Worm (Caenorhabditis elegans) whole organism, young adult: ENCODE results near the gene srx-36.

Experiments
- B0336.3 ChIP-seq: fragments of 200-800 bp; sonication (Bioruptor generic); IDR thresholded peaks from 2 replicates; pipeline ENCODE4 v1.3.6; 2022; ENCODE audit warnings: missing genetic modification characterization, missing compliant biosample characterization
- D2030.7 ChIP-seq: fragments of 200-800 bp; sonication (Bioruptor generic); IDR thresholded peaks from 2 replicates; pipeline ENCODE4 v1.3.6; 2022; ENCODE audit warnings: missing genetic modification reagents, missing genetic modification characterization, missing compliant biosample characterization
- F33H1.4 ChIP-seq: fragments of 200-800 bp; sonication (Bioruptor generic); IDR thresholded peaks from 2 replicates; pipeline ENCODE4 v1.3.6; 2022; ENCODE audit warnings: missing genetic modification reagents, missing genetic modification characterization, missing compliant biosample characterization
- F37B4.10 ChIP-seq: fragments of 200-800 bp; sonication (Bioruptor generic); IDR thresholded peaks from 2 replicates; pipeline ENCODE4 v1.3.6; 2022; ENCODE audit warnings: missing genetic modification characterization, missing compliant biosample characterization
- F49E8.2 ChIP-seq: sonication (generic microtip); optimal IDR thresholded peaks from 3 replicates; lab custom pipeline; 2017; ENCODE audit warnings: missing genetic modification characterization, mild to moderate bottlenecking, missing compliant biosample characterization, antibody characterized with exemption, moderate library complexity; ENCODE audit not compliant: insufficient read depth
- F57A8.1 ChIP-seq: fragments of 200-800 bp; sonication (Bioruptor generic); optimal IDR thresholded peaks from 2 replicates; lab custom pipeline; 2018; ENCODE audit warnings: mild to moderate bottlenecking, missing genetic modification characterization, moderate library complexity, missing compliant biosample characterization
- K12H6.12 ChIP-seq: fragments of 200-800 bp; sonication (Bioruptor generic); optimal IDR thresholded peaks from 2 replicates; lab custom pipeline; 2018; ENCODE audit warnings: mild to moderate bottlenecking, missing genetic modification characterization, missing compliant biosample characterization
- Y53F4B.3 ChIP-seq: fragments of 200-800 bp; sonication (Bioruptor generic); IDR thresholded peaks from 2 replicates; pipeline ENCODE4 v1.3.6; 2022; ENCODE audit warnings: missing genetic modification reagents, missing genetic modification characterization, missing compliant biosample characterization
- Y56A3A.18 ChIP-seq: fragments of 200-800 bp; sonication (Bioruptor generic); IDR thresholded peaks from 2 replicates; pipeline ENCODE4 v1.3.6; 2022; ENCODE audit warnings: missing genetic modification reagents, missing genetic modification characterization, missing compliant biosample characterization
- Y95B8A.8 ChIP-seq: fragments of 200-800 bp; sonication (Bioruptor generic); IDR thresholded peaks from 2 replicates; pipeline ENCODE4 v1.3.6; 2022; ENCODE audit warnings: missing genetic modification reagents, missing genetic modification characterization, missing compliant biosample characterization
- atf-7 ChIP-seq: sonication (generic microtip); optimal IDR thresholded peaks from 2 replicates; lab custom pipeline; 2017; ENCODE audit warnings: mild to moderate bottlenecking, missing genetic modification characterization, missing compliant biosample characterization
- attf-3 ChIP-seq: fragments of 200-800 bp; sonication (Bioruptor generic); conservative IDR thresholded peaks from 2 replicates; pipeline ENCODE4 v1.3.6; 2022; ENCODE audit warnings: missing genetic modification reagents, missing genetic modification characterization, missing compliant biosample characterization
- ceh-40 ChIP-seq: fragments of 200-800 bp; sonication (Bioruptor generic); IDR thresholded peaks from 2 replicates; pipeline ENCODE4 v1.3.6; 2022; ENCODE audit warnings: missing genetic modification characterization, missing compliant biosample characterization
- ceh-79 ChIP-seq: sonication (generic microtip); optimal IDR thresholded peaks from 2 replicates; lab custom pipeline; 2017; ENCODE audit warnings: mild to moderate bottlenecking, missing genetic modification characterization, missing compliant biosample characterization
- ceh-91 ChIP-seq: fragments of 200-800 bp; sonication (Bioruptor generic); IDR thresholded peaks from 2 replicates; pipeline ENCODE4 v1.3.6; 2022; ENCODE audit warnings: missing genetic modification reagents, missing genetic modification characterization, missing compliant biosample characterization
- chd-7 ChIP-seq: sonication (generic microtip); optimal IDR thresholded peaks from 2 replicates; lab custom pipeline; 2016; ENCODE audit warnings: mild to moderate bottlenecking, missing genetic modification characterization, moderate library complexity, missing compliant biosample characterization
- ekl-4 ChIP-seq: fragments of 200-800 bp; sonication (Bioruptor generic); IDR thresholded peaks from 2 replicates; pipeline ENCODE4 v1.3.6; 2022; ENCODE audit warnings: missing genetic modification reagents, missing genetic modification characterization, missing compliant biosample characterization
- fkh-3 ChIP-seq: sonication (generic microtip); optimal IDR thresholded peaks from 2 replicates; lab custom pipeline; 2016; ENCODE audit warnings: mild to moderate bottlenecking, missing genetic modification characterization, missing compliant biosample characterization
- hmg-20 ChIP-seq: fragments of 200-800 bp; sonication (Bioruptor generic); IDR thresholded peaks from 2 replicates; pipeline ENCODE4 v1.3.6; 2022; ENCODE audit warnings: missing genetic modification reagents, missing genetic modification characterization, missing compliant biosample characterization
- hsf-1 ChIP-seq: fragments of 200-800 bp; sonication (Bioruptor generic); IDR thresholded peaks from 2 replicates; pipeline ENCODE4 v1.3.6; 2022; ENCODE audit warnings: missing genetic modification reagents, missing genetic modification characterization, missing compliant biosample characterization
- lag-1 ChIP-seq: fragments of 200-800 bp; sonication (Bioruptor generic); IDR thresholded peaks from 2 replicates; pipeline ENCODE4 v1.3.6; 2022; ENCODE audit warnings: missing genetic modification reagents, missing genetic modification characterization, missing compliant biosample characterization
- let-526 ChIP-seq: fragments of 200-800 bp; sonication (Bioruptor generic); IDR thresholded peaks from 2 replicates; pipeline ENCODE4 v1.3.6; 2022; ENCODE audit warnings: missing genetic modification reagents, missing genetic modification characterization, missing compliant biosample characterization
- lin-26 ChIP-seq: fragments of 200-800 bp; sonication (Bioruptor generic); IDR thresholded peaks from 2 replicates; pipeline ENCODE4 v1.3.6; 2022; ENCODE audit warnings: missing genetic modification reagents, missing genetic modification characterization, missing compliant biosample characterization
- lsy-27 ChIP-seq: sonication (generic microtip); optimal IDR thresholded peaks from 2 replicates; lab custom pipeline; 2017; ENCODE audit warnings: missing genetic modification characterization, mild to moderate bottlenecking, missing compliant biosample characterization, antibody characterized with exemption, missing genotype, borderline replicate concordance; ENCODE audit not compliant: insufficient read depth
- madf-6 ChIP-seq: fragments of 200-800 bp; sonication (Bioruptor generic); IDR thresholded peaks from 2 replicates; pipeline ENCODE4 v1.3.6; 2022; ENCODE audit warnings: missing genetic modification reagents, missing genetic modification characterization, missing compliant biosample characterization
- madf-8 ChIP-seq: fragments of 200-800 bp; sonication (Bioruptor generic); conservative IDR thresholded peaks from 2 replicates; pipeline ENCODE4 v1.3.6; 2022; ENCODE audit warnings: missing genetic modification reagents, missing genetic modification characterization, missing compliant biosample characterization
- nfyb-1 ChIP-seq: fragments of 200-800 bp; sonication (Bioruptor generic); IDR thresholded peaks from 2 replicates; pipeline ENCODE4 v1.3.6; 2022; ENCODE audit warnings: missing genetic modification reagents, missing genetic modification characterization, missing compliant biosample characterization
- nhr-179 ChIP-seq: sonication (generic microtip); optimal IDR thresholded peaks from 2 replicates; lab custom pipeline; 2016; ENCODE audit warnings: mild to moderate bottlenecking, missing genetic modification characterization, missing compliant biosample characterization
- nhr-27 ChIP-seq: fragments of 200-800 bp; sonication (Bioruptor generic); optimal IDR thresholded peaks from 2 replicates; lab custom pipeline; 2018; ENCODE audit warnings: mild to moderate bottlenecking, missing genetic modification characterization, moderate library complexity, missing compliant biosample characterization
- nhr-80 ChIP-seq: sonication (generic microtip); optimal IDR thresholded peaks from 2 replicates; lab custom pipeline; 2016; ENCODE audit warnings: missing genetic modification characterization, missing compliant biosample characterization
- nhr-90 ChIP-seq: sonication (generic microtip); optimal IDR thresholded peaks from 2 replicates; lab custom pipeline; 2016; ENCODE audit warnings: missing genotype, mild to moderate bottlenecking, missing genetic modification characterization, missing compliant biosample characterization
- rec-8 ChIP-seq, 2 experiments: sonication (generic microtip); optimal IDR thresholded peaks; 2 replicates each; lab custom pipeline; 2016; ENCODE audit warnings: mild to moderate bottlenecking in 2 of 2, missing genetic modification characterization in 2 of 2, missing genetic modification reagents in 2 of 2, missing genotype in 2 of 2, missing biosample characterization in 1 of 2, missing compliant biosample characterization in 1 of 2, moderate library complexity in 1 of 2
- sdz-38 ChIP-seq: sonication (generic microtip); optimal IDR thresholded peaks from 2 replicates; lab custom pipeline; 2016; ENCODE audit warnings: missing genotype, missing genetic modification characterization, missing compliant biosample characterization
- snpc-1.3 ChIP-seq: sonication (generic microtip); optimal IDR thresholded peaks from 2 replicates; lab custom pipeline; 2017; ENCODE audit warnings: missing genetic modification characterization, mild to moderate bottlenecking, missing compliant biosample characterization, antibody characterized with exemption, moderate library complexity, missing genotype, missing genetic modification reagents; ENCODE audit not compliant: insufficient read depth
- sptf-2 ChIP-seq: fragments of 200-800 bp; sonication (Bioruptor generic); optimal IDR thresholded peaks from 2 replicates; lab custom pipeline; 2018; ENCODE audit warnings: mild to moderate bottlenecking, missing genetic modification characterization, missing compliant biosample characterization
- tbp1 ChIP-seq: fragments of 200-800 bp; sonication (Bioruptor generic); optimal IDR thresholded peaks from 2 replicates; lab custom pipeline; 2018; ENCODE audit warnings: mild to moderate bottlenecking, missing genetic modification characterization, missing compliant biosample characterization
- tlf-1 ChIP-seq: fragments of 200-800 bp; sonication (Bioruptor generic); optimal IDR thresholded peaks from 2 replicates; lab custom pipeline; 2018; ENCODE audit warnings: mild to moderate bottlenecking, missing genetic modification characterization, missing compliant biosample characterization
- xnd-1 ChIP-seq: sonication (generic microtip); optimal IDR thresholded peaks from 2 replicates; lab custom pipeline; 2016; ENCODE audit warnings: missing genotype, missing genetic modification reagents, missing genetic modification characterization, missing compliant biosample characterization
- ztf-22 ChIP-seq: fragments of 200-800 bp; sonication (Bioruptor generic); optimal IDR thresholded peaks from 2 replicates; lab custom pipeline; 2018; ENCODE audit warnings: mild to moderate bottlenecking, missing genetic modification characterization, moderate library complexity, missing compliant biosample characterization
- ztf-25 ChIP-seq: fragments of 200-800 bp; sonication (Bioruptor generic); IDR thresholded peaks from 2 replicates; pipeline ENCODE4 v1.3.6; 2022; ENCODE audit warnings: missing genetic modification reagents, missing genetic modification characterization, missing compliant biosample characterization
- ztf-28 ChIP-seq: fragments of 200-800 bp; sonication (Bioruptor generic); IDR thresholded peaks from 2 replicates; pipeline ENCODE4 v1.3.6; 2022; ENCODE audit warnings: missing genetic modification reagents, missing genetic modification characterization, missing compliant biosample characterization
- ztf-6 ChIP-seq: fragments of 200-800 bp; sonication (Bioruptor generic); IDR thresholded peaks from 2 replicates; pipeline ENCODE4 v1.3.6; 2022; ENCODE audit warnings: missing genetic modification reagents, missing genetic modification characterization, missing compliant biosample characterization

Gene srx-36

DNA sequence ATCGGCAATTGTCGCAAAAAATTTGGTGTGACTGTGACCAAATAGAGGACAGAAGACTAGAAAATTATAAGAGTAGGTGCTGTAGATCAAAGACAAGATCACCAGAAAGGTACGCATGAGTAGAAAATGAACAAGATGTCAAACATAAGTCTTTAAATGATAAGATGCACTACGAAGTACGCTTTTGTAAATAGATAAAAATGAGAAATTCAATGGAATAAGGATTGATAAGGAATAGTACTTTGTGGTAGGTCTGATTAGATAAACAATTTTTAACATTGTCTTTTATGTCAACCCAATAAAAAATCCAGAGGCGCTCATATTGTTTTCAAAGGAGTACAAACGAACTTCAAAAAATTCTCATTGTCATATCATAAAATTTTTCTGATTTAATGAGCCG is 19.7 kb upstream of the srx-36 start, which contains the start of gene F10D2.8:
TSS of gene F10D2.8 (minus strand) at position 145 of the 400 bp plus-strand sequence.
- no peak for TF ChIP-seq ztf-22
- TF ChIP-seq ekl-4 (GFP tag; lab: Robert Waterston, UW), result no peak
- TF ChIP-seq K12H6.12 (tag; lab: Kevin White, UChicago), result no peak
- TF ChIP-seq nhr-80 (tag; lab: Kevin White, UChicago), result peak; percentile 76
- no peak for TF ChIP-seq xnd-1
- TF ChIP-seq sdz-38 (tag; lab: Kevin White, UChicago), result no peak
- no peak for TF ChIP-seq F49E8.2 (tag; lab: Kevin White, UChicago)

DNA sequence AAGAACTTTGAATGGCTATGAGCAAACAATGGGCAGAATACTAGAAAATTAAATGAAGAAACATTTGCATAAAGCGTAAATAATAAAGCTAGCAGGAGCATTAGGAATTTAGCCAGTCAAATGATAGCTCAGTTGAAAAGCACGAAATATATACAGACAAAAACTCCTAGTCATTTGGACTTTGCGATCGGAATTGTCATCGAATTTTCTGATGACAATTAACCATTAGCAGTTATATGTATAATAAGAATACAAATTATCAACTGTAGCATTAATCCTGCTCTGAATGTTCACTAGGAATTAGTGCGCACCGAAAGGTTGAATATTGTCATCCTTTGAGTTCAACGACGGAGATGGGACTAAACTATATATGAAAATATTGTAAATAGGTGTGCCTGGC is 16.5 kb upstream of the srx-36 start, which contains the start of gene ugt-38:
TSS of gene ugt-38 (minus strand) at position 101 of the 400 bp plus-strand sequence.
- TF ChIP-seq F37B4.10 (GFP tag; lab: Robert Waterston, UW) (no peak), Y53F4B.3 (GFP tag; lab: Robert Waterston, UW) (no peak), nhr-90 (no peak), sptf-2 (GFP tag; lab: Kevin White, UChicago) (no peak), B0336.3 (GFP tag; lab: Robert Waterston, UW) (no peak), F57A8.1 (GFP tag; lab: Kevin White, UChicago) (no peak), ztf-6 (GFP tag; lab: Robert Waterston, UW) (no peak), nhr-27 (tag; lab: Kevin White, UChicago) (no peak), lsy-27 (no peak), lag-1 (GFP tag; lab: Robert Waterston, UW) (no peak), Y56A3A.18 (GFP tag; lab: Robert Waterston, UW) (no peak), ztf-25 (GFP tag; lab: Robert Waterston, UW) (no peak)

ce11 chrV:7145250-7145850 is 14.5 kb upstream of the srx-36 start, which contains the start of gene ugt-37:
TSS of gene ugt-37 (minus strand) at chrV:7145318.
- TF ChIP-seq snpc-1.3 (tag; lab: Kevin White, UChicago), result no peak
- TF ChIP-seq ceh-79 (tag; lab: Kevin White, UChicago), result no peak
- no peak for TF ChIP-seq ceh-40
- TF ChIP-seq ceh-91, result no peak

DNA sequence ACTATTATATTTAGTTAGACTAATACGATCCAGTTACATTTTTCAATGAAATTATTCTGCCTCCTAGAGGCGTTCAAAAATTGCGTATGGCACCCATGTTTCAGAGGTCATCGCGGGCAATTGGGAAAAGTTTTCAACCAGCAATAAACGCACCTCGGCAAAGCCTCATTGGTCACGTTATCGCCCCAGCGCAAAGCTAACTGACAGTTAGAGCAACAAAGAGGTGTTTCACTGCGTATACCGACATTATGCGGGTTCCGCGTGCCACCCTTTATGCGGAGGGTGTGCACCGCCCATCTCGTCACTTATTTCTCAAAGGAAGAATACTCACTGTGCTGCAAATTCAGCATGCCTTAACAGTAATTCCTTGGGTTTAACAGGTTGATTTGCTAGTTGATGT is 11.8 kb upstream of the srx-36 start:
- TF ChIP-seq atf-7 (tag; lab: Kevin White, UChicago) (peak; percentile 25), fkh-3 (tag; lab: Kevin White, UChicago) (peak; percentile 26), K12H6.12 (tag; lab: Kevin White, UChicago) (no peak), let-526 (GFP tag; lab: Robert Waterston, UW) (no peak), hsf-1 (peak; percentile 72), madf-8 (GFP tag; lab: Robert Waterston, UW) (peak; percentile 52), ztf-28 (0 out of 2 replicates have a peak, but pooled peaks have one; percentile 47), nhr-179 (tag; lab: Kevin White, UChicago) (no peak), F33H1.4 (peak; percentile 65), D2030.7 (GFP tag; lab: Robert Waterston, UW) (peak; percentile 93), tbp1 (GFP tag; lab: Kevin White, UChicago) (peak; percentile 76), xnd-1 (peak; percentile 35), ztf-25 (GFP tag; lab: Robert Waterston, UW) (no peak), rec-8 (tag; optimal IDR thresholded peaks at IDR 0.05; lab: Kevin White, UChicago) (peak in 1 of 2 experiments; percentile 3), madf-6 (GFP tag; lab: Robert Waterston, UW) (peak; percentile 85), tlf-1 (peak; percentile 46), hmg-20 (GFP tag; lab: Robert Waterston, UW) (peak; percentile 47; the same call in 1 of the 2 replicates), chd-7 (tag; lab: Kevin White, UChicago) (no peak), Y95B8A.8 (GFP tag; lab: Robert Waterston, UW) (0 out of 2 replicates have a peak, but pooled peaks have one; percentile 29), nfyb-1 (GFP tag; lab: Robert Waterston, UW) (peak; percentile 89), attf-3 (GFP tag; lab: Robert Waterston, UW) (0 out of 2 replicates have a peak, but pooled peaks have one; percentile 29), lin-26 (GFP tag; lab: Robert Waterston, UW) (peak; percentile 75), F49E8.2 (tag; lab: Kevin White, UChicago) (peak; percentile 50)
